Worm (Caenorhabditis elegans): ENCODE results near the gene str-208.

Gene str-208

ce11 chrV:4920690-4921152, 35.9 kb upstream of the str-208 start, which contains the start of the genes C02E7.8 and srh-23:
Gene C02E7.8 (minus strand): TSS chrV:4920790.
Gene srh-23 (plus strand): TSS chrV:4921102.
- TF ChIP-seq hmg-4 (GFP tag; optimal IDR thresholded peaks at IDR 0.05) (no peak), pes-1 (GFP tag; IDR thresholded peaks at IDR 0.05) (no peak), ets-7 (tag; optimal IDR thresholded peaks at IDR 0.05) (no peak), scrt-1 (GFP tag; IDR thresholded peaks at IDR 0.05) (no peak), ceh-13 (GFP tag; optimal IDR thresholded peaks at IDR 0.05) (no peak), F13C5.2 (tag; optimal IDR thresholded peaks at IDR 0.05) (no peak), flt-1 (GFP tag; IDR thresholded peaks at IDR 0.05) (no peak), ama-1 (optimal IDR thresholded peaks at IDR 0.05) (no peak), ceh-36 (tag; optimal IDR thresholded peaks at IDR 0.05) (no peak), sea-1 (GFP tag; conservative IDR thresholded peaks at IDR 0.05) (no peak)

- TF ChIP-seq ceh-36 (tag; optimal IDR thresholded peaks at IDR 0.05) (no peak), ets-7 (tag; optimal IDR thresholded peaks at IDR 0.05) (no peak), tbx-37 (GFP tag; conservative IDR thresholded peaks at IDR 0.05) (no peak), sea-1 (GFP tag; conservative IDR thresholded peaks at IDR 0.05) (no peak), B0310.2 (tag; optimal IDR thresholded peaks at IDR 0.05) (no peak), tra-4 (tag; optimal IDR thresholded peaks at IDR 0.05) (no peak), ceh-13 (GFP tag; optimal IDR thresholded peaks at IDR 0.05) (no peak), F13C5.2 (tag; optimal IDR thresholded peaks at IDR 0.05) (no peak), hmg-4 (GFP tag; optimal IDR thresholded peaks at IDR 0.05) (no peak), aly-1 (tag; optimal IDR thresholded peaks at IDR 0.05) (no peak), hmbx-1 (tag; optimal IDR thresholded peaks at IDR 0.05) (no peak), scrt-1 (GFP tag; IDR thresholded peaks at IDR 0.05) (no peak), flt-1 (GFP tag; IDR thresholded peaks at IDR 0.05) (no peak), hnd-1 (tag; optimal IDR thresholded peaks at IDR 0.05) (no peak), tbx-11 (GFP tag; IDR thresholded peaks at IDR 0.05) (no peak), ama-1 (optimal IDR thresholded peaks at IDR 0.05) (no peak), pes-1 (GFP tag; IDR thresholded peaks at IDR 0.05) (no peak)
Observed at ce11 chrV:4922024-4922423, 34.6 kb upstream of the str-208 start, which contains the start of gene srh-22. Gene srh-22 (plus strand): TSS chrV:4922324.

- no peak for TF ChIP-seq hmbx-1 (tag; optimal IDR thresholded peaks at IDR 0.05)
- no peak for TF ChIP-seq aly-1 (tag; optimal IDR thresholded peaks at IDR 0.05)
- no peak for TF ChIP-seq flt-1 (GFP tag; IDR thresholded peaks at IDR 0.05)
- TF ChIP-seq scrt-1 (GFP tag; IDR thresholded peaks at IDR 0.05): no peak
- no peak for TF ChIP-seq ets-7 (tag; optimal IDR thresholded peaks at IDR 0.05)
- no peak for TF ChIP-seq sea-1 (GFP tag; conservative IDR thresholded peaks at IDR 0.05)
- TF ChIP-seq F13C5.2 (tag; optimal IDR thresholded peaks at IDR 0.05): no peak
- no peak for TF ChIP-seq ama-1 (optimal IDR thresholded peaks at IDR 0.05)
- no peak for TF ChIP-seq tbx-11 (GFP tag; IDR thresholded peaks at IDR 0.05)
- TF ChIP-seq pes-1 (GFP tag; IDR thresholded peaks at IDR 0.05): no peak
- no peak for TF ChIP-seq B0310.2 (tag; optimal IDR thresholded peaks at IDR 0.05)
- TF ChIP-seq tbx-37 (GFP tag; conservative IDR thresholded peaks at IDR 0.05): no peak
- TF ChIP-seq tra-4 (tag; optimal IDR thresholded peaks at IDR 0.05): no peak
Observed at ce11 chrV:4924618-4925017, 32.0 kb upstream of the str-208 start, which contains the start of gene srh-20. Gene srh-20 (plus strand): TSS chrV:4924918.

ce11 chrV:4926371-4926770, 30.3 kb upstream of the str-208 start, which contains the start of gene srh-21:
Gene srh-21 (plus strand): TSS chrV:4926671.
- TF ChIP-seq scrt-1 (GFP tag; IDR thresholded peaks at IDR 0.05): no peak
- TF ChIP-seq hmg-4 (GFP tag; optimal IDR thresholded peaks at IDR 0.05): no peak
- TF ChIP-seq hnd-1 (tag; optimal IDR thresholded peaks at IDR 0.05): no peak
- TF ChIP-seq F13C5.2 (tag; optimal IDR thresholded peaks at IDR 0.05): no peak
- TF ChIP-seq aly-1 (tag; optimal IDR thresholded peaks at IDR 0.05): no peak

ce11 chrV:4929842-4930241, 26.8 kb upstream of the str-208 start, which contains the start of gene str-205:
Gene str-205 (minus strand): TSS chrV:4929942.
- TF ChIP-seq tra-4 (tag; optimal IDR thresholded peaks at IDR 0.05): no peak
- no peak for TF ChIP-seq sea-1 (GFP tag; conservative IDR thresholded peaks at IDR 0.05)
- TF ChIP-seq hmbx-1 (tag; optimal IDR thresholded peaks at IDR 0.05): no peak
- TF ChIP-seq pes-1 (GFP tag; IDR thresholded peaks at IDR 0.05): no peak
- no peak for TF ChIP-seq tbx-11 (GFP tag; IDR thresholded peaks at IDR 0.05)
- TF ChIP-seq hmg-4 (GFP tag; optimal IDR thresholded peaks at IDR 0.05): no peak
- no peak for TF ChIP-seq tbx-37 (GFP tag; conservative IDR thresholded peaks at IDR 0.05)
- no peak for TF ChIP-seq ceh-13 (GFP tag; optimal IDR thresholded peaks at IDR 0.05)
- TF ChIP-seq ceh-36 (tag; optimal IDR thresholded peaks at IDR 0.05): no peak
- TF ChIP-seq flt-1 (GFP tag; IDR thresholded peaks at IDR 0.05): no peak
- TF ChIP-seq F13C5.2 (tag; optimal IDR thresholded peaks at IDR 0.05): no peak
- no peak for TF ChIP-seq ets-7 (tag; optimal IDR thresholded peaks at IDR 0.05)
- TF ChIP-seq B0310.2 (tag; optimal IDR thresholded peaks at IDR 0.05): no peak
- TF ChIP-seq hnd-1 (tag; optimal IDR thresholded peaks at IDR 0.05): no peak
- TF ChIP-seq aly-1 (tag; optimal IDR thresholded peaks at IDR 0.05): no peak

- TF ChIP-seq tra-4 (tag; optimal IDR thresholded peaks at IDR 0.05): no peak
Observed at ce11 chrV:4932814-4933213, 23.8 kb upstream of the str-208 start, which contains the start of gene C02E7.10. Gene C02E7.10 (minus strand): TSS chrV:4933045.

- TF ChIP-seq tra-4 (tag; optimal IDR thresholded peaks at IDR 0.05) (no peak), hmg-4 (GFP tag; optimal IDR thresholded peaks at IDR 0.05) (no peak), aly-1 (tag; optimal IDR thresholded peaks at IDR 0.05) (no peak), scrt-1 (GFP tag; IDR thresholded peaks at IDR 0.05) (no peak), ceh-13 (GFP tag; optimal IDR thresholded peaks at IDR 0.05) (no peak), ceh-36 (tag; optimal IDR thresholded peaks at IDR 0.05) (no peak), tbx-37 (GFP tag; conservative IDR thresholded peaks at IDR 0.05) (no peak), B0310.2 (tag; optimal IDR thresholded peaks at IDR 0.05) (no peak), flt-1 (GFP tag; IDR thresholded peaks at IDR 0.05) (no peak), hnd-1 (tag; optimal IDR thresholded peaks at IDR 0.05) (no peak), pes-1 (GFP tag; IDR thresholded peaks at IDR 0.05) (no peak), ets-7 (tag; optimal IDR thresholded peaks at IDR 0.05) (no peak), ama-1 (optimal IDR thresholded peaks at IDR 0.05) (no peak), sea-1 (GFP tag; conservative IDR thresholded peaks at IDR 0.05) (no peak), F13C5.2 (tag; optimal IDR thresholded peaks at IDR 0.05) (no peak), tbx-11 (GFP tag; IDR thresholded peaks at IDR 0.05) (no peak)
Observed at ce11 chrV:4933268-4933667, 23.4 kb upstream of the str-208 start.

Measured in whole organism, early embryonic.